Fruit fly (Drosophila melanogaster) whole organism, pupa: ENCODE measurements around the gene Rel.

ENCODE experiments used
- CG9948 ChIP-seq: fragments of 200-800 bp; sonication (Bioruptor generic); optimal IDR thresholded peaks from 2 replicates; lab custom pipeline; 2018; ENCODE audit warnings: missing biosample characterization, mild to moderate bottlenecking, missing genetic modification characterization, moderate library complexity
- EcR ChIP-seq: fragments of 200-800 bp; sonication (Bioruptor generic); optimal IDR thresholded peaks from 3 replicates; lab custom pipeline; 2019; ENCODE audit warnings: missing biosample characterization, missing genetic modification characterization, mild to moderate bottlenecking, moderate library complexity, missing genetic modification reagents
- Pif1A ChIP-seq: fragments of 200-800 bp; sonication (Bioruptor generic); optimal IDR thresholded peaks from 3 replicates; lab custom pipeline; 2016; ENCODE audit warnings: missing biosample characterization, missing genetic modification characterization
- Snoo ChIP-seq: fragments of 200-800 bp; sonication (Bioruptor generic); optimal IDR thresholded peaks from 3 replicates; lab custom pipeline; 2017; ENCODE audit warnings: missing biosample characterization, mild to moderate bottlenecking, missing genetic modification characterization, inconsistent platforms
- fd96Ca ChIP-seq: fragments of 200-800 bp; sonication (Bioruptor generic); IDR thresholded peaks from 3 replicates; pipeline ENCODE4 v1.3.6; 2022; ENCODE audit warnings: missing biosample characterization, missing genetic modification characterization

- TF ChIP-seq CG9948 (no peak), EcR (GFP tag; lab: Kevin White, UChicago) (no peak), fd96Ca (GFP tag; lab: Robert Waterston, UW) (no peak), Pif1A (GFP tag; lab: Kevin White, UChicago) (no peak), Snoo (tag; lab: Kevin White, UChicago) (no peak)
Measured at dm6 chr3R:9045733-9046132, 2.0 kb downstream of the Rel start.
